Fruit fly (Drosophila melanogaster) whole organism, embryonic: ENCODE measurements around the gene RpL28.

Experiments used
- Atf-2 ChIP-seq: fragments of 200-800 bp; sonication (Bioruptor generic); optimal IDR thresholded peaks from 2 replicates; lab custom pipeline; 2016; ENCODE audit warnings: missing biosample characterization, missing genetic modification characterization
- CG10267 ChIP-seq: fragments of 200-800 bp; sonication (Bioruptor generic); optimal IDR thresholded peaks from 2 replicates; lab custom pipeline; 2018; ENCODE audit warnings: missing biosample characterization, mild to moderate bottlenecking, missing genetic modification characterization, moderate library complexity
- CG10543 ChIP-seq: fragments of 200-800 bp; sonication (Bioruptor generic); optimal IDR thresholded peaks from 3 replicates; lab custom pipeline; 2017; ENCODE audit warnings: missing biosample characterization, mild to moderate bottlenecking, missing genetic modification characterization, moderate library complexity
- CG11696 ChIP-seq: fragments of 200-800 bp; sonication (Bioruptor generic); IDR thresholded peaks from 2 replicates; pipeline ENCODE4 v1.3.6; 2022; ENCODE audit warnings: missing biosample characterization, missing genetic modification characterization
- CG12236 ChIP-seq: fragments of 200-800 bp; sonication (Bioruptor generic); optimal IDR thresholded peaks from 2 replicates; lab custom pipeline; 2016; ENCODE audit warnings: missing biosample characterization, missing genetic modification characterization
- CG12391 ChIP-seq: fragments of 200-800 bp; sonication (Bioruptor generic); optimal IDR thresholded peaks from 3 replicates; lab custom pipeline; 2018; ENCODE audit warnings: missing biosample characterization, mild to moderate bottlenecking, missing genetic modification characterization, moderate library complexity
- CG14050 ChIP-seq: fragments of 200-800 bp; sonication (Bioruptor generic); IDR thresholded peaks from 3 replicates; pipeline ENCODE4 v1.3.6; 2022; ENCODE audit warnings: missing biosample characterization, missing genetic modification characterization
- CG14860 ChIP-seq: fragments of 200-800 bp; sonication (Bioruptor generic); IDR thresholded peaks from 3 replicates; pipeline ENCODE4 v1.3.6; 2022; ENCODE audit warnings: missing biosample characterization, missing genetic modification characterization; ENCODE audit not compliant: partially characterized antibody
- CG15479 ChIP-seq: fragments of 200-800 bp; sonication (Bioruptor generic); optimal IDR thresholded peaks from 3 replicates; lab custom pipeline; 2019; ENCODE audit warnings: missing biosample characterization, mild to moderate bottlenecking, missing genetic modification characterization, moderate library complexity
- CG15514 ChIP-seq: fragments of 200-800 bp; sonication (Bioruptor generic); optimal IDR thresholded peaks from 3 replicates; lab custom pipeline; 2017; ENCODE audit warnings: missing biosample characterization, missing genetic modification characterization, mild to moderate bottlenecking, moderate library complexity, missing genetic modification reagents
- CG17612 ChIP-seq: fragments of 200-800 bp; sonication (Bioruptor generic); IDR thresholded peaks from 2 replicates; pipeline ENCODE4 v1.3.6; 2022; ENCODE audit warnings: missing biosample characterization, missing genetic modification characterization
- CG2678 ChIP-seq: fragments of 200-800 bp; sonication (Bioruptor generic); optimal IDR thresholded peaks from 3 replicates; lab custom pipeline; 2019; ENCODE audit warnings: missing biosample characterization, mild to moderate bottlenecking, missing genetic modification characterization, moderate library complexity
- CG3281 ChIP-seq: fragments of 200-800 bp; sonication (Bioruptor generic); optimal IDR thresholded peaks from 3 replicates; lab custom pipeline; 2017; ENCODE audit warnings: missing biosample characterization, mild to moderate bottlenecking, missing genetic modification characterization
- CG33213 ChIP-seq: fragments of 200-800 bp; sonication (Bioruptor generic); optimal IDR thresholded peaks from 3 replicates; lab custom pipeline; 2016; ENCODE audit warnings: missing biosample characterization, missing genetic modification characterization
- CG33557 ChIP-seq: fragments of 200-800 bp; sonication (Bioruptor generic); optimal IDR thresholded peaks from 2 replicates; lab custom pipeline; 2019; ENCODE audit warnings: missing biosample characterization, mild to moderate bottlenecking, missing genetic modification characterization, moderate library complexity
- CG4730 ChIP-seq: fragments of 200-800 bp; sonication (Bioruptor generic); IDR thresholded peaks from 2 replicates; pipeline ENCODE4 v1.3.6; 2022; ENCODE audit warnings: missing biosample characterization, missing genetic modification characterization
- CG7987 ChIP-seq: fragments of 200-800 bp; sonication (Bioruptor generic); optimal IDR thresholded peaks from 2 replicates; lab custom pipeline; 2018; ENCODE audit warnings: missing biosample characterization, mild to moderate bottlenecking, missing genetic modification characterization, moderate library complexity
- CG9876 ChIP-seq: fragments of 200-800 bp; sonication (Bioruptor generic); optimal IDR thresholded peaks from 2 replicates; lab custom pipeline; 2016; ENCODE audit warnings: missing biosample characterization, missing genetic modification characterization
- D ChIP-seq, 2 experiments: fragments of 200-800 bp in 1 of 2; fragments of >200 bp in 1 of 2; sonication (Bioruptor generic) in 1 of 2; optimal IDR thresholded peaks; 2 replicates in 1 of 2; 3 replicates in 1 of 2; lab custom pipeline; 2017; ENCODE audit warnings: mild to moderate bottlenecking in 1 of 2, missing biosample characterization in 1 of 2, missing genetic modification characterization in 1 of 2, missing genetic modification reagents in 1 of 2
- Ets97D ChIP-seq: fragments of 200-800 bp; sonication (Bioruptor generic); optimal IDR thresholded peaks from 3 replicates; lab custom pipeline; 2016; ENCODE audit warnings: missing biosample characterization, missing genetic modification characterization
- Hsf ChIP-seq: fragments of 200-800 bp; sonication (Bioruptor generic); optimal IDR thresholded peaks from 3 replicates; lab custom pipeline; 2016; ENCODE audit warnings: missing biosample characterization, missing genetic modification characterization
- Nf-YB ChIP-seq: fragments of 200-800 bp; sonication (Bioruptor generic); optimal IDR thresholded peaks from 3 replicates; lab custom pipeline; 2019; ENCODE audit warnings: missing biosample characterization, mild to moderate bottlenecking, missing genetic modification characterization, moderate library complexity
- Nf-YC ChIP-seq: fragments of 200-800 bp; optimal IDR thresholded peaks from 3 replicates; lab custom pipeline; 2019; ENCODE audit warnings: missing biosample characterization, mild to moderate bottlenecking, missing genetic modification characterization, moderate library complexity
- Opbp ChIP-seq: fragments of 200-800 bp; sonication (Bioruptor generic); IDR thresholded peaks from 3 replicates; pipeline ENCODE4 v1.3.6; 2022; ENCODE audit warnings: missing biosample characterization, missing genetic modification characterization; ENCODE audit not compliant: partially characterized antibody
- Optix ChIP-seq: fragments of 200-800 bp; sonication (Bioruptor generic); IDR thresholded peaks from 3 replicates; pipeline ENCODE4 v1.3.6; 2022; ENCODE audit warnings: missing biosample characterization, missing genetic modification characterization
- Sin3A ChIP-seq: fragments of >200 bp; optimal IDR thresholded peaks from 2 replicates; lab custom pipeline; 2018
- Six4 ChIP-seq: fragments of 200-800 bp; sonication (Bioruptor generic); optimal IDR thresholded peaks from 2 replicates; lab custom pipeline; 2016; ENCODE audit warnings: missing biosample characterization, missing genetic modification characterization
- Ssrp ChIP-seq: fragments of 200-800 bp; sonication (Bioruptor generic); optimal IDR thresholded peaks from 2 replicates; lab custom pipeline; 2018; ENCODE audit warnings: missing biosample characterization, mild to moderate bottlenecking, missing genetic modification characterization, moderate library complexity
- Xbp1 ChIP-seq: fragments of 200-800 bp; sonication (Bioruptor generic); optimal IDR thresholded peaks from 3 replicates; lab custom pipeline; 2016; ENCODE audit warnings: missing biosample characterization, mild to moderate bottlenecking, missing genetic modification characterization
- amos ChIP-seq: fragments of 200-800 bp; sonication (Bioruptor generic); IDR thresholded peaks from 2 replicates; pipeline ENCODE4 v1.3.6; 2022; ENCODE audit warnings: missing biosample characterization, missing genetic modification characterization; ENCODE audit not compliant: partially characterized antibody
- bsh ChIP-seq, 2 experiments: fragments of 200-800 bp; sonication (Bioruptor generic); optimal IDR thresholded peaks; 2 replicates each; lab custom pipeline; 2017 to 2018; ENCODE audit warnings: mild to moderate bottlenecking in 2 of 2, missing biosample characterization in 2 of 2, missing genetic modification characterization in 2 of 2, moderate library complexity in 1 of 2
- crc ChIP-seq: fragments of 200-800 bp; sonication (Bioruptor generic); optimal IDR thresholded peaks from 2 replicates; lab custom pipeline; 2016; ENCODE audit warnings: missing biosample characterization, missing genetic modification characterization
- crol ChIP-seq: fragments of 200-800 bp; sonication (Bioruptor generic); IDR thresholded peaks from 2 replicates; pipeline ENCODE4 v1.3.6; 2022; ENCODE audit warnings: missing biosample characterization, missing genetic modification characterization
- cwo ChIP-seq: fragments of 200-800 bp; sonication (Bioruptor generic); optimal IDR thresholded peaks from 3 replicates; lab custom pipeline; 2017; ENCODE audit warnings: missing biosample characterization, missing genetic modification characterization, mild to moderate bottlenecking, moderate library complexity, missing genetic modification reagents
- fd102C ChIP-seq: fragments of 200-800 bp; sonication (Bioruptor generic); optimal IDR thresholded peaks from 2 replicates; lab custom pipeline; 2018; ENCODE audit warnings: missing biosample characterization, mild to moderate bottlenecking, missing genetic modification characterization, moderate library complexity
- gsb ChIP-seq: fragments of 200-800 bp; sonication (Bioruptor generic); IDR thresholded peaks from 2 replicates; pipeline ENCODE4 v1.3.6; 2022; ENCODE audit warnings: missing biosample characterization, missing genetic modification characterization
- klu ChIP-seq: fragments of 200-800 bp; sonication (Bioruptor generic); IDR thresholded peaks from 2 replicates; pipeline ENCODE4 v1.3.6; 2022; ENCODE audit warnings: missing biosample characterization, missing genetic modification characterization
- nerfin-2 ChIP-seq: fragments of 200-800 bp; sonication (Bioruptor generic); IDR thresholded peaks from 2 replicates; pipeline ENCODE4 v1.3.6; 2022; ENCODE audit warnings: missing biosample characterization, missing genetic modification characterization; ENCODE audit not compliant: partially characterized antibody
- onecut ChIP-seq: fragments of 200-800 bp; sonication (Bioruptor generic); IDR thresholded peaks from 2 replicates; pipeline ENCODE4 v1.3.6; 2022; ENCODE audit warnings: missing biosample characterization, missing genetic modification characterization
- pb ChIP-seq: fragments of 200-800 bp; sonication (Bioruptor generic); optimal IDR thresholded peaks from 3 replicates; lab custom pipeline; 2016; ENCODE audit warnings: missing biosample characterization, missing genetic modification characterization
- peb ChIP-seq: fragments of 200-800 bp; sonication (Bioruptor generic); IDR thresholded peaks from 2 replicates; pipeline ENCODE4 v1.3.6; 2022; ENCODE audit warnings: missing biosample characterization, missing genetic modification characterization
- prd ChIP-seq, 3 experiments: fragments of >200 bp in 2 of 3; fragments of 200-800 bp in 1 of 3; sonication (Bioruptor generic) in 1 of 3; optimal IDR thresholded peaks in 2 of 3; IDR thresholded peaks in 1 of 3; 2 replicates in 2 of 3; 3 replicates in 1 of 3; pipeline versions ENCODE4 v1.3.6 to Lab custom; 2017 to 2022; ENCODE audit warnings: missing biosample characterization in 1 of 3, missing genetic modification characterization in 1 of 3
- slbo ChIP-seq: fragments of 200-800 bp; sonication (Bioruptor generic); IDR thresholded peaks from 2 replicates; pipeline ENCODE4 v1.3.6; 2022; ENCODE audit warnings: missing biosample characterization, missing genetic modification characterization
- slp2 ChIP-seq: fragments of 200-800 bp; sonication (Bioruptor generic); optimal IDR thresholded peaks from 2 replicates; lab custom pipeline; 2016; ENCODE audit warnings: missing biosample characterization, missing genetic modification characterization
- tap ChIP-seq: fragments of 200-800 bp; optimal IDR thresholded peaks from 3 replicates; lab custom pipeline; 2019; ENCODE audit warnings: missing biosample characterization, mild to moderate bottlenecking, missing genetic modification characterization, moderate library complexity
- ttk ChIP-seq: fragments of 200-800 bp; sonication (Bioruptor generic); IDR thresholded peaks from 2 replicates; pipeline ENCODE4 v2.1.2; 2022; ENCODE audit warnings: missing biosample characterization, missing genetic modification characterization
- vnd ChIP-seq: fragments of 200-800 bp; sonication (Bioruptor generic); IDR thresholded peaks from 3 replicates; pipeline ENCODE4 v1.3.6; 2022; ENCODE audit warnings: missing biosample characterization, missing genetic modification characterization; ENCODE audit not compliant: partially characterized antibody

The RpL28 gene

dm6 chr3L:3249997-3250774, 27.4 kb upstream of the RpL28 start (continued):
- TF ChIP-seq CG3281 (GFP tag; lab: Kevin White, UChicago) (peak; percentile 95), Atf-2 (GFP tag; lab: Kevin White, UChicago) (peak; percentile 97), CG10543 (GFP tag; lab: Kevin White, UChicago) (peak; percentile 97), CG10267 (peak; percentile 89), slbo (GFP tag; lab: Robert Waterston, UW) (peak; percentile 90), onecut (GFP tag; lab: Robert Waterston, UW) (peak; percentile 62), CG2678 (peak; percentile 97), klu (GFP tag; lab: Robert Waterston, UW) (peak; percentile 88), CG14050 (GFP tag; lab: Robert Waterston, UW) (peak; percentile 60; the same call in 2 of the 3 replicates), nerfin-2 (GFP tag; lab: Robert Waterston, UW) (no peak), CG17612 (GFP tag; lab: Robert Waterston, UW) (no peak; the same call in 1 of the 2 replicates), ttk (GFP tag; lab: Robert Waterston, UW) (peak; percentile 83), peb (GFP tag; lab: Robert Waterston, UW) (peak; percentile 59), Ssrp (peak; percentile 96), Hsf (GFP tag; lab: Kevin White, UChicago) (peak; percentile 97), Xbp1 (GFP tag; lab: Kevin White, UChicago) (peak; percentile 96), Ets97D (peak; percentile 80), CG14860 (GFP tag; lab: Robert Waterston, UW) (no peak), cwo (peak; percentile 90), pb (GFP tag; lab: Kevin White, UChicago) (peak; percentile 90), CG15479 (GFP tag; lab: Kevin White, UChicago) (peak; percentile 12), Nf-YC (tag; lab: Kevin White, UChicago) (peak; percentile 86), Sin3A (lab: Kevin White, UChicago) (no peak), crol (no peak), Nf-YB (GFP tag; lab: Kevin White, UChicago) (peak; percentile 86), CG12391 (tag; lab: Kevin White, UChicago) (peak; percentile 96), Six4 (GFP tag; lab: Kevin White, UChicago) (peak; percentile 94), Optix (GFP tag; lab: Robert Waterston, UW) (peak; percentile 77), CG7987 (GFP tag; lab: Kevin White, UChicago) (peak; percentile 46), bsh (GFP tag; optimal IDR thresholded peaks at IDR 0.05; lab: Kevin White, UChicago) (peak; percentile 92 to 94), vnd (GFP tag; lab: Robert Waterston, UW) (no peak), amos (GFP tag; lab: Robert Waterston, UW) (no peak; the same call in 1 of the 2 replicates), CG15514 (GFP tag; lab: Kevin White, UChicago) (peak; percentile 73), slp2 (GFP tag; lab: Kevin White, UChicago) (peak; percentile 96), crc (GFP tag; lab: Kevin White, UChicago) (peak; percentile 92), D (optimal IDR thresholded peaks at IDR 0.05; lab: Kevin White, UChicago) (no peak), D (GFP tag; optimal IDR thresholded peaks at IDR 0.05; lab: Kevin White, UChicago) (peak; percentile 97), CG9876 (GFP tag; lab: Kevin White, UChicago) (peak; percentile 93), CG11696 (GFP tag; lab: Robert Waterston, UW) (no peak), gsb (GFP tag; lab: Robert Waterston, UW) (peak; percentile 67), CG33557 (GFP tag; lab: Kevin White, UChicago) (peak; percentile 93), prd (optimal IDR thresholded peaks at IDR 0.05; lab: Kevin White, UChicago) (no peak), prd (GFP tag; IDR thresholded peaks at IDR 0.05; lab: Robert Waterston, UW) (peak; percentile 93), fd102C (GFP tag; lab: Kevin White, UChicago) (peak; percentile 10), CG33213 (GFP tag; lab: Kevin White, UChicago) (peak; percentile 87), CG4730 (GFP tag; lab: Robert Waterston, UW) (peak; percentile 80), tap (peak; percentile 86), Opbp (no peak), CG12236 (GFP tag; lab: Kevin White, UChicago) (peak; percentile 94)
